Fruit fly (Drosophila melanogaster) whole organism, embryonic: ENCODE measurements around the gene Fbp2.

ENCODE experiments used
- ATbp ChIP-seq: fragments of 200-800 bp; sonication (Bioruptor generic); optimal IDR thresholded peaks from 2 replicates; lab custom pipeline; 2017; ENCODE audit warnings: missing biosample characterization, mild to moderate bottlenecking, missing genetic modification characterization, missing genetic modification reagents
- Asciz ChIP-seq: fragments of 200-800 bp; sonication (Bioruptor generic); optimal IDR thresholded peaks from 2 replicates; lab custom pipeline; 2017; ENCODE audit warnings: missing biosample characterization, mild to moderate bottlenecking, missing genetic modification characterization, missing genetic modification reagents
- Bgb ChIP-seq: fragments of 200-800 bp; sonication (Bioruptor generic); IDR thresholded peaks from 2 replicates; pipeline ENCODE4 v1.3.6; 2022; ENCODE audit warnings: missing biosample characterization, missing genetic modification characterization; ENCODE audit not compliant: partially characterized antibody
- C15 ChIP-seq: fragments of 200-800 bp; sonication (Bioruptor generic); IDR thresholded peaks from 3 replicates; pipeline ENCODE4 v1.3.6; 2022; ENCODE audit warnings: missing biosample characterization, missing genetic modification characterization
- CG1024 ChIP-seq: fragments of 200-800 bp; sonication (Bioruptor generic); IDR thresholded peaks from 2 replicates; pipeline ENCODE4 v1.3.6; 2022; ENCODE audit warnings: missing biosample characterization, missing genetic modification characterization
- CG11560 ChIP-seq: fragments of 200-800 bp; sonication (Bioruptor generic); IDR thresholded peaks from 3 replicates; pipeline ENCODE4 v1.3.6; 2022; ENCODE audit warnings: missing biosample characterization, missing genetic modification characterization
- CG11695 ChIP-seq: fragments of 200-800 bp; sonication (Bioruptor generic); IDR thresholded peaks from 3 replicates; pipeline ENCODE4 v1.3.6; 2022; ENCODE audit warnings: missing biosample characterization, missing genetic modification characterization
- CG12391 ChIP-seq: fragments of 200-800 bp; sonication (Bioruptor generic); optimal IDR thresholded peaks from 3 replicates; lab custom pipeline; 2018; ENCODE audit warnings: missing biosample characterization, mild to moderate bottlenecking, missing genetic modification characterization, moderate library complexity
- CG12659 ChIP-seq: fragments of 200-800 bp; sonication (Bioruptor generic); optimal IDR thresholded peaks from 3 replicates; lab custom pipeline; 2017; ENCODE audit warnings: mild to moderate bottlenecking, missing biosample characterization, missing genetic modification reagents, missing genetic modification characterization
- CG14965 ChIP-seq: fragments of 200-800 bp; sonication (Bioruptor generic); optimal IDR thresholded peaks from 2 replicates; lab custom pipeline; 2016; ENCODE audit warnings: missing biosample characterization, missing genetic modification characterization, borderline replicate concordance
- CG15269 ChIP-seq: fragments of 200-800 bp; sonication (Bioruptor generic); optimal IDR thresholded peaks from 2 replicates; lab custom pipeline; 2018; ENCODE audit warnings: missing biosample characterization, mild to moderate bottlenecking, missing genetic modification characterization, moderate library complexity
- CG17359 ChIP-seq: fragments of 200-800 bp; sonication (Bioruptor generic); optimal IDR thresholded peaks from 3 replicates; lab custom pipeline; 2018; ENCODE audit warnings: missing biosample characterization, mild to moderate bottlenecking, missing genetic modification characterization, moderate library complexity
- CG33557 ChIP-seq: fragments of 200-800 bp; sonication (Bioruptor generic); optimal IDR thresholded peaks from 2 replicates; lab custom pipeline; 2019; ENCODE audit warnings: missing biosample characterization, mild to moderate bottlenecking, missing genetic modification characterization, moderate library complexity
- CG34422 ChIP-seq: fragments of 200-800 bp; sonication (Bioruptor generic); IDR thresholded peaks from 3 replicates; pipeline ENCODE4 v1.3.6; 2022; ENCODE audit warnings: missing biosample characterization, missing genetic modification characterization
- CG3995 ChIP-seq: fragments of 200-800 bp; sonication (Bioruptor generic); optimal IDR thresholded peaks from 3 replicates; lab custom pipeline; 2016; ENCODE audit warnings: missing biosample characterization, missing genetic modification characterization
- CG7928 ChIP-seq: fragments of 200-800 bp; sonication (Bioruptor generic); optimal IDR thresholded peaks from 2 replicates; lab custom pipeline; 2017; ENCODE audit warnings: missing biosample characterization, mild to moderate bottlenecking, missing genetic modification characterization
- CG8281 ChIP-seq: fragments of 200-800 bp; sonication (Bioruptor generic); optimal IDR thresholded peaks from 2 replicates; lab custom pipeline; 2018; ENCODE audit warnings: missing biosample characterization, mild to moderate bottlenecking, missing genetic modification characterization, moderate library complexity
- CG8478 ChIP-seq: fragments of >200 bp; optimal IDR thresholded peaks from 2 replicates; lab custom pipeline; 2018
- CG9727 ChIP-seq: fragments of 200-800 bp; sonication (Bioruptor generic); optimal IDR thresholded peaks from 3 replicates; lab custom pipeline; 2017; ENCODE audit warnings: missing biosample characterization, mild to moderate bottlenecking, missing genetic modification characterization
- CTCF ChIP-seq: fragments of 200-800 bp; sonication (Bioruptor generic); optimal IDR thresholded peaks from 2 replicates; lab custom pipeline; 2017; ENCODE audit warnings: missing biosample characterization, mild to moderate bottlenecking, missing genetic modification characterization, moderate library complexity
- D19A ChIP-seq: fragments of 200-800 bp; optimal IDR thresholded peaks from 3 replicates; lab custom pipeline; 2019; ENCODE audit warnings: missing biosample characterization, mild to moderate bottlenecking, missing genetic modification characterization, moderate library complexity
- Dad ChIP-seq: fragments of 200-800 bp; sonication (Bioruptor generic); optimal IDR thresholded peaks from 3 replicates; lab custom pipeline; 2016; ENCODE audit warnings: missing biosample characterization, missing genetic modification characterization
- Dfd ChIP-seq, 2 experiments: fragments of >200 bp; optimal IDR thresholded peaks; 2 replicates each; lab custom pipeline; 2017; ENCODE audit warnings: missing biosample characterization in 2 of 2, missing genetic modification characterization in 2 of 2
- Doc2 ChIP-seq: fragments of 200-800 bp; sonication (Bioruptor generic); IDR thresholded peaks from 2 replicates; pipeline ENCODE4 v1.3.6; 2022; ENCODE audit warnings: missing biosample characterization, missing genetic modification characterization
- Hr3 ChIP-seq: fragments of 200-800 bp; sonication (Bioruptor generic); optimal IDR thresholded peaks from 3 replicates; lab custom pipeline; 2016; ENCODE audit warnings: missing biosample characterization, missing genetic modification characterization
- Kr ChIP-seq: fragments of 200-800 bp; sonication (Bioruptor generic); optimal IDR thresholded peaks from 2 replicates; lab custom pipeline; 2017; ENCODE audit warnings: missing biosample characterization, mild to moderate bottlenecking, missing genetic modification characterization
- Lim3 ChIP-seq: fragments of 200-800 bp; sonication (Bioruptor generic); IDR thresholded peaks from 2 replicates; pipeline ENCODE4 v1.3.6; 2022; ENCODE audit warnings: missing biosample characterization, missing genetic modification characterization
- Med ChIP-seq: fragments of 200-800 bp; sonication (Bioruptor generic); peaks from one replicate; lab custom pipeline; 2016; ENCODE audit warnings: missing biosample characterization, missing genetic modification characterization, mild to moderate bottlenecking, inconsistent platforms, moderate library complexity
- NFAT ChIP-seq: fragments of 200-800 bp; sonication (Bioruptor generic); IDR thresholded peaks from 2 replicates; pipeline ENCODE4 v1.3.6; 2022; ENCODE audit warnings: missing biosample characterization, missing genetic modification characterization
- Pdp1 ChIP-seq, 2 experiments: fragments of 200-800 bp; sonication (Bioruptor generic); optimal IDR thresholded peaks; 3 replicates each; lab custom pipeline; 2016; ENCODE audit warnings: missing biosample characterization in 2 of 2, missing genetic modification characterization in 2 of 2, mild to moderate bottlenecking in 1 of 2, moderate library complexity in 1 of 2
- Poxn ChIP-seq: fragments of 200-800 bp; sonication (Bioruptor generic); IDR thresholded peaks from 2 replicates; pipeline ENCODE4 v1.3.6; 2022; ENCODE audit warnings: missing biosample characterization, missing genetic modification characterization
- Side ChIP-seq: fragments of 200-800 bp; sonication (Bioruptor generic); optimal IDR thresholded peaks from 2 replicates; lab custom pipeline; 2016; ENCODE audit warnings: missing biosample characterization, missing genetic modification characterization
- Sox102F ChIP-seq: fragments of 200-800 bp; sonication (Bioruptor generic); optimal IDR thresholded peaks from 2 replicates; lab custom pipeline; 2018; ENCODE audit warnings: missing biosample characterization, mild to moderate bottlenecking, missing genetic modification characterization, moderate library complexity
- Vsx1 ChIP-seq: fragments of 200-800 bp; sonication (Bioruptor generic); optimal IDR thresholded peaks from 2 replicates; lab custom pipeline; 2017; ENCODE audit warnings: missing biosample characterization, mild to moderate bottlenecking, missing genetic modification characterization, missing genetic modification reagents
- ac ChIP-seq: fragments of 200-800 bp; sonication (Bioruptor generic); optimal IDR thresholded peaks from 3 replicates; lab custom pipeline; 2017; ENCODE audit warnings: missing biosample characterization, mild to moderate bottlenecking, missing genetic modification characterization
- ase ChIP-seq: fragments of 200-800 bp; sonication (Bioruptor generic); IDR thresholded peaks from 3 replicates; pipeline ENCODE4 v1.3.6; 2022; ENCODE audit warnings: missing biosample characterization, missing genetic modification characterization
- ewg ChIP-seq: fragments of 200-800 bp; sonication (Bioruptor generic); optimal IDR thresholded peaks from 3 replicates; lab custom pipeline; 2017; ENCODE audit warnings: mild to moderate bottlenecking, missing biosample characterization, missing genetic modification reagents, missing genetic modification characterization
- gcm2 ChIP-seq: fragments of 200-800 bp; sonication (Bioruptor generic); optimal IDR thresholded peaks from 2 replicates; lab custom pipeline; 2016; ENCODE audit warnings: missing biosample characterization, missing genetic modification characterization
- gem ChIP-seq: fragments of 200-800 bp; sonication (Bioruptor generic); optimal IDR thresholded peaks from 2 replicates; lab custom pipeline; 2019; ENCODE audit warnings: missing biosample characterization, mild to moderate bottlenecking, missing genetic modification characterization, moderate library complexity
- grn ChIP-seq: fragments of 200-800 bp; sonication (Bioruptor generic); optimal IDR thresholded peaks from 3 replicates; lab custom pipeline; 2017; ENCODE audit warnings: missing biosample characterization, missing genetic modification characterization
- lab ChIP-seq: fragments of 200-800 bp; sonication (Bioruptor generic); optimal IDR thresholded peaks from 3 replicates; lab custom pipeline; 2017; ENCODE audit warnings: missing biosample characterization, missing genetic modification characterization, mild to moderate bottlenecking, moderate library complexity, missing genetic modification reagents
- lmd ChIP-seq: fragments of 200-800 bp; sonication (Bioruptor generic); IDR thresholded peaks from 2 replicates; pipeline ENCODE4 v1.3.6; 2022; ENCODE audit warnings: missing biosample characterization, missing genetic modification characterization
- mirr ChIP-seq: fragments of 200-800 bp; sonication (Bioruptor generic); optimal IDR thresholded peaks from 3 replicates; lab custom pipeline; 2018; ENCODE audit warnings: missing biosample characterization, mild to moderate bottlenecking, missing genetic modification characterization
- org-1 ChIP-seq: fragments of 200-800 bp; sonication (Bioruptor generic); optimal IDR thresholded peaks from 2 replicates; lab custom pipeline; 2017; ENCODE audit warnings: missing biosample characterization, missing genetic modification characterization
- schlank ChIP-seq: fragments of 200-800 bp; sonication (Bioruptor generic); optimal IDR thresholded peaks from 2 replicates; lab custom pipeline; 2018; ENCODE audit warnings: missing biosample characterization, mild to moderate bottlenecking, missing genetic modification characterization
- sd ChIP-seq: fragments of 200-800 bp; sonication (Bioruptor generic); optimal IDR thresholded peaks from 3 replicates; lab custom pipeline; 2018; ENCODE audit warnings: missing biosample characterization, mild to moderate bottlenecking, missing genetic modification characterization, moderate library complexity
- sna ChIP-seq: fragments of 200-800 bp; sonication (Bioruptor generic); IDR thresholded peaks from 2 replicates; pipeline ENCODE4 v1.3.6; 2022; ENCODE audit warnings: missing biosample characterization, missing genetic modification characterization; ENCODE audit not compliant: partially characterized antibody
- tna ChIP-seq: fragments of 200-800 bp; sonication (Bioruptor generic); IDR thresholded peaks from 2 replicates; pipeline ENCODE4 v1.3.6; 2022; ENCODE audit warnings: missing biosample characterization, missing genetic modification characterization; ENCODE audit not compliant: partially characterized antibody
- twi ChIP-seq: fragments of 200-800 bp; optimal IDR thresholded peaks from 2 replicates; lab custom pipeline; 2019; ENCODE audit warnings: missing biosample characterization, mild to moderate bottlenecking, missing genetic modification characterization, moderate library complexity
- wor ChIP-seq: fragments of 200-800 bp; sonication (Bioruptor generic); IDR thresholded peaks from 2 replicates; pipeline ENCODE4 v1.3.6; 2022; ENCODE audit warnings: missing biosample characterization, missing genetic modification characterization

Gene Fbp2

dm6 chr2L:9388924-9389765, 37.4 kb upstream of the Fbp2 start (continued):
- no peak for TF ChIP-seq Kr (GFP tag; lab: Kevin White, UChicago)
- TF ChIP-seq D19A, result no peak
- no peak for TF ChIP-seq CG7928 (GFP tag; lab: Kevin White, UChicago)
- TF ChIP-seq lmd (GFP tag; lab: Robert Waterston, UW), result no peak
- TF ChIP-seq NFAT, result peak; percentile 46; the same call in 1 of the 2 replicates
- no peak for TF ChIP-seq CG34422 (GFP tag; lab: Robert Waterston, UW)
- TF ChIP-seq Doc2 (GFP tag; lab: Robert Waterston, UW), result no peak
- no peak for TF ChIP-seq Poxn
- TF ChIP-seq lab, result peak; percentile 2
- peak in 1 of 2 experiments; percentile 97 for TF ChIP-seq Pdp1 (GFP tag; optimal IDR thresholded peaks at IDR 0.05; lab: Kevin White, UChicago)
- TF ChIP-seq CG8478, result no peak
- no peak for TF ChIP-seq sna (GFP tag; lab: Robert Waterston, UW)
- TF ChIP-seq C15 (GFP tag; lab: Robert Waterston, UW), result no peak
- TF ChIP-seq ATbp (GFP tag; lab: Kevin White, UChicago), result no peak
- no peak for TF ChIP-seq CG17359
- no peak for TF ChIP-seq twi (tag; lab: Kevin White, UChicago)
- no peak for TF ChIP-seq ewg
- no peak for TF ChIP-seq Asciz (GFP tag; lab: Kevin White, UChicago)
- TF ChIP-seq tna (GFP tag; lab: Robert Waterston, UW), result no peak
- TF ChIP-seq Hr3 (GFP tag; lab: Kevin White, UChicago), result no peak
- no peak for TF ChIP-seq CG3995 (GFP tag; lab: Kevin White, UChicago)
- TF ChIP-seq CTCF (GFP tag; lab: Kevin White, UChicago), result no peak
- peak; percentile 95 for TF ChIP-seq mirr (GFP tag; lab: Kevin White, UChicago)
- peak; percentile 88 for TF ChIP-seq CG8281 (tag; lab: Kevin White, UChicago)
- no peak for TF ChIP-seq Sox102F (GFP tag; lab: Kevin White, UChicago)
- TF ChIP-seq CG33557 (GFP tag; lab: Kevin White, UChicago), result no peak
- no peak for TF ChIP-seq Vsx1
- TF ChIP-seq CG11695 (GFP tag; lab: Robert Waterston, UW), result no peak
- no peak for TF ChIP-seq CG9727 (GFP tag; lab: Kevin White, UChicago)
- no peak for TF ChIP-seq Lim3 (GFP tag; lab: Robert Waterston, UW)
- TF ChIP-seq CG11560 (tag; lab: Robert Waterston, UW), result no peak
- no peak for TF ChIP-seq CG1024 (GFP tag; lab: Robert Waterston, UW)
- TF ChIP-seq sd (tag; lab: Kevin White, UChicago), result peak; percentile 7
- TF ChIP-seq ac (GFP tag; lab: Kevin White, UChicago), result no peak
- no peak for TF ChIP-seq CG12391 (tag; lab: Kevin White, UChicago)
- no peak for TF ChIP-seq Bgb (GFP tag; lab: Robert Waterston, UW)
- TF ChIP-seq gcm2 (GFP tag; lab: Kevin White, UChicago), result no peak
- no peak for TF ChIP-seq wor (GFP tag; lab: Robert Waterston, UW)
- peak; percentile 81 for TF ChIP-seq Med (GFP tag; lab: Kevin White, UChicago)
- peak; percentile 63 for TF ChIP-seq grn (GFP tag; lab: Kevin White, UChicago)
- peak; percentile 19 for TF ChIP-seq schlank (tag; lab: Kevin White, UChicago)
- no peak for TF ChIP-seq Side
- TF ChIP-seq CG12659 (GFP tag; lab: Kevin White, UChicago), result no peak
- TF ChIP-seq gem, result no peak
- TF ChIP-seq Dad (GFP tag; lab: Kevin White, UChicago), result no peak
- no peak for TF ChIP-seq org-1 (GFP tag; lab: Kevin White, UChicago)
- TF ChIP-seq ase, result no peak
- no peak for TF ChIP-seq Dfd (GFP tag; optimal IDR thresholded peaks at IDR 0.05; lab: Kevin White, UChicago)
- TF ChIP-seq CG14965 (GFP tag; lab: Kevin White, UChicago), result no peak
- TF ChIP-seq CG15269, result no peak
